Fruit fly (Drosophila melanogaster) whole organism, embryonic: ENCODE measurements around the gene CG13912.

Source experiments
- Abd-B ChIP-seq: fragments of 200-800 bp; sonication (Bioruptor generic); optimal IDR thresholded peaks from 2 replicates; lab custom pipeline; 2018; ENCODE audit warnings: missing biosample characterization, mild to moderate bottlenecking, missing genetic modification characterization, moderate library complexity
- B-H1 ChIP-seq: fragments of 200-800 bp; sonication (Bioruptor generic); IDR thresholded peaks from 3 replicates; pipeline ENCODE4 v1.3.6; 2022; ENCODE audit warnings: missing biosample characterization, missing genetic modification characterization
- Bdp1 ChIP-seq: fragments of 200-800 bp; sonication (Bioruptor generic); optimal IDR thresholded peaks from 3 replicates; lab custom pipeline; 2016; ENCODE audit warnings: missing biosample characterization, missing genetic modification characterization
- Bgb ChIP-seq: fragments of 200-800 bp; sonication (Bioruptor generic); IDR thresholded peaks from 2 replicates; pipeline ENCODE4 v1.3.6; 2022; ENCODE audit warnings: missing biosample characterization, missing genetic modification characterization; ENCODE audit not compliant: partially characterized antibody
- CG1024 ChIP-seq: fragments of 200-800 bp; sonication (Bioruptor generic); IDR thresholded peaks from 2 replicates; pipeline ENCODE4 v1.3.6; 2022; ENCODE audit warnings: missing biosample characterization, missing genetic modification characterization
- CG10321 ChIP-seq: fragments of 200-800 bp; sonication (Bioruptor generic); IDR thresholded peaks from 2 replicates; pipeline ENCODE4 v1.3.6; 2022; ENCODE audit warnings: missing biosample characterization, missing genetic modification characterization
- CG10462 ChIP-seq: fragments of 200-800 bp; sonication (Bioruptor generic); optimal IDR thresholded peaks from 2 replicates; lab custom pipeline; 2016; ENCODE audit warnings: missing biosample characterization, missing genetic modification characterization
- CG11247 ChIP-seq: fragments of 200-800 bp; sonication (Bioruptor generic); IDR thresholded peaks from 2 replicates; pipeline ENCODE4 v1.3.6; 2022; ENCODE audit warnings: missing biosample characterization, missing genetic modification characterization
- CG13775 ChIP-seq: fragments of 200-800 bp; sonication (Bioruptor generic); optimal IDR thresholded peaks from 3 replicates; lab custom pipeline; 2017; ENCODE audit warnings: missing biosample characterization, mild to moderate bottlenecking, missing genetic modification characterization
- CG14014 ChIP-seq: fragments of 200-800 bp; sonication (Bioruptor generic); IDR thresholded peaks from 2 replicates; pipeline ENCODE4 v1.3.6; 2022; ENCODE audit warnings: missing biosample characterization, missing genetic modification characterization
- CG15479 ChIP-seq: fragments of 200-800 bp; sonication (Bioruptor generic); optimal IDR thresholded peaks from 3 replicates; lab custom pipeline; 2019; ENCODE audit warnings: missing biosample characterization, mild to moderate bottlenecking, missing genetic modification characterization, moderate library complexity
- CG15601 ChIP-seq: fragments of 200-800 bp; sonication (Bioruptor generic); optimal IDR thresholded peaks from 3 replicates; lab custom pipeline; 2019; ENCODE audit warnings: missing biosample characterization, mild to moderate bottlenecking, missing genetic modification characterization, moderate library complexity
- CG1832 ChIP-seq: fragments of 200-800 bp; sonication (Bioruptor generic); optimal IDR thresholded peaks from 2 replicates; lab custom pipeline; 2017; ENCODE audit warnings: missing biosample characterization, mild to moderate bottlenecking, missing genetic modification characterization, inconsistent platforms
- CG30403 ChIP-seq: fragments of 200-800 bp; sonication (Bioruptor generic); optimal IDR thresholded peaks from 3 replicates; lab custom pipeline; 2016; ENCODE audit warnings: missing biosample characterization, missing genetic modification characterization
- CG3163 ChIP-seq: fragments of 200-800 bp; sonication (Bioruptor generic); optimal IDR thresholded peaks from 3 replicates; lab custom pipeline; 2016; ENCODE audit warnings: missing biosample characterization, missing genetic modification characterization
- CG6854 ChIP-seq: fragments of 200-800 bp; sonication (Bioruptor generic); optimal IDR thresholded peaks from 3 replicates; lab custom pipeline; 2017; ENCODE audit warnings: missing biosample characterization, mild to moderate bottlenecking, missing genetic modification characterization
- CG7357 ChIP-seq: fragments of 200-800 bp; sonication (Bioruptor generic); IDR thresholded peaks from 3 replicates; pipeline ENCODE4 v1.3.6; 2022; ENCODE audit warnings: missing biosample characterization, missing genetic modification characterization
- CG8281 ChIP-seq: fragments of 200-800 bp; sonication (Bioruptor generic); optimal IDR thresholded peaks from 2 replicates; lab custom pipeline; 2018; ENCODE audit warnings: missing biosample characterization, mild to moderate bottlenecking, missing genetic modification characterization, moderate library complexity
- CG8388 ChIP-seq: fragments of 200-800 bp; sonication (Bioruptor generic); optimal IDR thresholded peaks from 2 replicates; lab custom pipeline; 2019; ENCODE audit warnings: missing biosample characterization, mild to moderate bottlenecking, missing genetic modification characterization, moderate library complexity
- CG8924 ChIP-seq: fragments of 200-800 bp; optimal IDR thresholded peaks from 3 replicates; lab custom pipeline; 2019; ENCODE audit warnings: missing biosample characterization, mild to moderate bottlenecking, missing genetic modification characterization, moderate library complexity
- CG8944 ChIP-seq: fragments of 200-800 bp; sonication (Bioruptor generic); optimal IDR thresholded peaks from 3 replicates; lab custom pipeline; 2016; ENCODE audit warnings: missing biosample characterization, missing genetic modification characterization
- CG9437 ChIP-seq: fragments of 200-800 bp; sonication (Bioruptor generic); optimal IDR thresholded peaks from 2 replicates; lab custom pipeline; 2018; ENCODE audit warnings: missing biosample characterization, mild to moderate bottlenecking, missing genetic modification characterization
- CG9876 ChIP-seq: fragments of 200-800 bp; sonication (Bioruptor generic); optimal IDR thresholded peaks from 2 replicates; lab custom pipeline; 2016; ENCODE audit warnings: missing biosample characterization, missing genetic modification characterization
- CkIIα-i1 ChIP-seq: fragments of 200-800 bp; sonication (Bioruptor generic); IDR thresholded peaks from 2 replicates; pipeline ENCODE4 v1.3.6; 2022; ENCODE audit warnings: missing biosample characterization, missing genetic modification characterization
- D ChIP-seq, 2 experiments: fragments of 200-800 bp in 1 of 2; fragments of >200 bp in 1 of 2; sonication (Bioruptor generic) in 1 of 2; optimal IDR thresholded peaks; 2 replicates in 1 of 2; 3 replicates in 1 of 2; lab custom pipeline; 2017; ENCODE audit warnings: mild to moderate bottlenecking in 1 of 2, missing biosample characterization in 1 of 2, missing genetic modification characterization in 1 of 2, missing genetic modification reagents in 1 of 2
- Dll ChIP-seq: fragments of 200-800 bp; sonication (Bioruptor generic); IDR thresholded peaks from 4 replicates; pipeline ENCODE4 v1.3.6; 2022; ENCODE audit warnings: missing biosample characterization, missing genetic modification characterization; ENCODE audit not compliant: partially characterized antibody
- Drgx ChIP-seq: fragments of 200-800 bp; sonication (Bioruptor generic); IDR thresholded peaks from 2 replicates; pipeline ENCODE4 v1.3.6; 2022; ENCODE audit warnings: missing biosample characterization, missing genetic modification characterization
- Ets65A ChIP-seq: fragments of 200-800 bp; sonication (Bioruptor generic); peaks from one replicate; lab custom pipeline; 2016; ENCODE audit warnings: missing biosample characterization, missing genetic modification characterization
- H15 ChIP-seq: fragments of 200-800 bp; sonication (Bioruptor generic); IDR thresholded peaks from 3 replicates; pipeline ENCODE4 v1.3.6; 2022; ENCODE audit warnings: missing biosample characterization, missing genetic modification characterization
- Hr51 ChIP-seq, 2 experiments: fragments of 200-800 bp; sonication (Bioruptor generic); optimal IDR thresholded peaks; 2 replicates in 1 of 2; 3 replicates in 1 of 2; lab custom pipeline; 2016 to 2018; ENCODE audit warnings: missing biosample characterization in 2 of 2, missing genetic modification characterization in 2 of 2, mild to moderate bottlenecking in 1 of 2, moderate library complexity in 1 of 2
- Lim3 ChIP-seq: fragments of 200-800 bp; sonication (Bioruptor generic); IDR thresholded peaks from 2 replicates; pipeline ENCODE4 v1.3.6; 2022; ENCODE audit warnings: missing biosample characterization, missing genetic modification characterization
- Mad ChIP-seq: fragments of 200-800 bp; sonication (Bioruptor generic); optimal IDR thresholded peaks from 2 replicates; lab custom pipeline; 2016; ENCODE audit warnings: missing biosample characterization, missing genetic modification characterization
- Opbp ChIP-seq: fragments of 200-800 bp; sonication (Bioruptor generic); IDR thresholded peaks from 3 replicates; pipeline ENCODE4 v1.3.6; 2022; ENCODE audit warnings: missing biosample characterization, missing genetic modification characterization; ENCODE audit not compliant: partially characterized antibody
- Ptx1 ChIP-seq: fragments of 200-800 bp; sonication (Bioruptor generic); IDR thresholded peaks from 2 replicates; pipeline ENCODE4 v1.3.6; 2022; ENCODE audit warnings: missing biosample characterization, missing genetic modification characterization
- Xbp1 ChIP-seq: fragments of 200-800 bp; sonication (Bioruptor generic); optimal IDR thresholded peaks from 3 replicates; lab custom pipeline; 2016; ENCODE audit warnings: missing biosample characterization, mild to moderate bottlenecking, missing genetic modification characterization
- al ChIP-seq: fragments of 200-800 bp; sonication (Bioruptor generic); IDR thresholded peaks from 2 replicates; pipeline ENCODE4 v1.3.6; 2022; ENCODE audit warnings: missing biosample characterization, missing genetic modification characterization
- ato ChIP-seq: fragments of 200-800 bp; sonication (Bioruptor generic); IDR thresholded peaks from 2 replicates; pipeline ENCODE4 v1.3.6; 2022; ENCODE audit warnings: missing biosample characterization, missing genetic modification characterization; ENCODE audit not compliant: partially characterized antibody
- bsh ChIP-seq, 2 experiments: fragments of 200-800 bp; sonication (Bioruptor generic); optimal IDR thresholded peaks; 2 replicates each; lab custom pipeline; 2017 to 2018; ENCODE audit warnings: mild to moderate bottlenecking in 2 of 2, missing biosample characterization in 2 of 2, missing genetic modification characterization in 2 of 2, moderate library complexity in 1 of 2
- chn ChIP-seq: fragments of 200-800 bp; sonication (Bioruptor generic); optimal IDR thresholded peaks from 2 replicates; lab custom pipeline; 2016; ENCODE audit warnings: missing biosample characterization, missing genetic modification characterization
- danr ChIP-seq: fragments of 200-800 bp; sonication (Bioruptor generic); IDR thresholded peaks from 2 replicates; pipeline ENCODE4 v1.3.6; 2022; ENCODE audit warnings: missing biosample characterization, missing genetic modification characterization
- fd3F ChIP-seq: fragments of 200-800 bp; sonication (Bioruptor generic); optimal IDR thresholded peaks from 2 replicates; lab custom pipeline; 2018; ENCODE audit warnings: missing biosample characterization, mild to moderate bottlenecking, missing genetic modification characterization, moderate library complexity
- gt ChIP-seq: fragments of 200-800 bp; sonication (Bioruptor generic); IDR thresholded peaks from 2 replicates; pipeline ENCODE4 v1.3.6; 2022; ENCODE audit warnings: missing biosample characterization, missing genetic modification characterization
- kah ChIP-seq: fragments of 200-800 bp; sonication (Bioruptor generic); optimal IDR thresholded peaks from 2 replicates; lab custom pipeline; 2018; ENCODE audit warnings: missing biosample characterization, mild to moderate bottlenecking, missing genetic modification characterization
- knrl ChIP-seq: fragments of 200-800 bp; sonication (Bioruptor generic); IDR thresholded peaks from 3 replicates; pipeline ENCODE4 v1.3.6; 2022; ENCODE audit warnings: missing biosample characterization, missing genetic modification characterization; ENCODE audit not compliant: partially characterized antibody
- luna ChIP-seq: fragments of 200-800 bp; sonication (Bioruptor generic); optimal IDR thresholded peaks from 2 replicates; lab custom pipeline; 2016; ENCODE audit warnings: missing biosample characterization, missing genetic modification characterization
- pum ChIP-seq: fragments of 200-800 bp; sonication (Bioruptor generic); optimal IDR thresholded peaks from 2 replicates; lab custom pipeline; 2016; ENCODE audit warnings: missing biosample characterization, missing genetic modification characterization
- repo ChIP-seq: fragments of 200-800 bp; sonication (Bioruptor generic); optimal IDR thresholded peaks from 2 replicates; lab custom pipeline; 2016; ENCODE audit warnings: missing biosample characterization, missing genetic modification characterization
- sima ChIP-seq: fragments of 200-800 bp; sonication (Bioruptor generic); optimal IDR thresholded peaks from 2 replicates; lab custom pipeline; 2016; ENCODE audit warnings: missing biosample characterization, missing genetic modification characterization
- sqz ChIP-seq: fragments of 200-800 bp; sonication (Bioruptor generic); optimal IDR thresholded peaks from 3 replicates; lab custom pipeline; 2018; ENCODE audit warnings: missing biosample characterization, mild to moderate bottlenecking, missing genetic modification characterization
- ssp ChIP-seq: fragments of 200-800 bp; sonication (Bioruptor generic); IDR thresholded peaks from 2 replicates; pipeline ENCODE4 v1.3.6; 2022; ENCODE audit warnings: missing biosample characterization, missing genetic modification characterization
- stc ChIP-seq: fragments of 200-800 bp; sonication (Bioruptor generic); IDR thresholded peaks from 2 replicates; pipeline ENCODE4 v1.3.6; 2022; ENCODE audit warnings: missing biosample characterization, missing genetic modification characterization

CG13912 gene

DNA sequence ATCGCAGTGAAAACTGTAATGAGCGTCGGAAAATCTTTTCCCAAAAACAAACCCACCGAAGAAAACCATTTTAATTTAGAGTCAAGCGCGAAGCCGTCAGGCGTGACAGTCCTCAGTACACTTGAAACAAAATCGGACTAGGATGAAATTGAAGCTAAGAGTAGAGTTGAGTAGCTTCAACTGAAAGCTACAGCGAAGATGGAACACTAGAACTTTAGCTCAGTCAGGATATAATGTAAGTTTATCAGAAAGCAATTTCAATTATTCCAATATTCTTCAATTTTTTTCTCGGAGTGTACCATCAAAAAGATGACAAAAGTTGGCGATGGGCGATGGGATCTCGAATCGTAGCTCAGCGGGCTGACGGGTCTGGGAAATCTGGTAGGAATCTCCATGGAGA lies 27.1 kb downstream of the CG13912 start (continued):
- TF ChIP-seq Ptx1 (GFP tag; lab: Robert Waterston, UW) (peak; percentile 54), CG1024 (peak; percentile 58; the same call in 1 of the 2 replicates), CG10321 (GFP tag; lab: Robert Waterston, UW) (no peak), pum (GFP tag; lab: Kevin White, UChicago) (peak; percentile 38), CG7357 (GFP tag; lab: Robert Waterston, UW) (no peak), Ets65A (GFP tag; lab: Kevin White, UChicago) (peak; percentile 75), al (no peak), Mad (GFP tag; lab: Kevin White, UChicago) (no peak), danr (no peak), kah (no peak), gt (GFP tag; lab: Robert Waterston, UW) (no peak), CG30403 (GFP tag; lab: Kevin White, UChicago) (peak; percentile 45), ssp (GFP tag; lab: Robert Waterston, UW) (0 out of 2 replicates have a peak, but pooled peaks have one; percentile 25), CG14014 (GFP tag; lab: Robert Waterston, UW) (no peak), Drgx (GFP tag; lab: Robert Waterston, UW) (no peak), fd3F (GFP tag; lab: Kevin White, UChicago) (no peak), CG13775 (GFP tag; lab: Kevin White, UChicago) (no peak), luna (GFP tag; lab: Kevin White, UChicago) (no peak), CG9876 (no peak), CG10462 (GFP tag; lab: Kevin White, UChicago) (no peak), CG9437 (GFP tag; lab: Kevin White, UChicago) (no peak), CG15479 (GFP tag; lab: Kevin White, UChicago) (no peak), CG8944 (GFP tag; lab: Kevin White, UChicago) (no peak), Dll (GFP tag; lab: Robert Waterston, UW) (no peak), sqz (no peak), D (optimal IDR thresholded peaks at IDR 0.05; lab: Kevin White, UChicago) (no peak), D (GFP tag; optimal IDR thresholded peaks at IDR 0.05; lab: Kevin White, UChicago) (peak; percentile 48), Xbp1 (GFP tag; lab: Kevin White, UChicago) (peak; percentile 36), CkIIα-i1 (GFP tag; lab: Robert Waterston, UW) (no peak), CG1832 (GFP tag; lab: Kevin White, UChicago) (no peak), CG6854 (GFP tag; lab: Kevin White, UChicago) (no peak), sima (GFP tag; lab: Kevin White, UChicago) (no peak), CG8388 (peak; percentile 56), CG8924 (tag; lab: Kevin White, UChicago) (peak; percentile 34), repo (peak; percentile 1), bsh (GFP tag; optimal IDR thresholded peaks at IDR 0.05; lab: Kevin White, UChicago) (peak in 1 of 2 experiments; percentile 69), Bgb (no peak), CG15601 (tag; lab: Kevin White, UChicago) (peak; percentile 29), H15 (GFP tag; lab: Robert Waterston, UW) (0 out of 3 replicates have a peak, but pooled peaks have one; percentile 37), chn (GFP tag; lab: Kevin White, UChicago) (peak; percentile 15), CG3163 (no peak), CG11247 (peak; percentile 37; the same call in 1 of the 2 replicates), B-H1 (no peak), Opbp (GFP tag; lab: Robert Waterston, UW) (no peak), Abd-B (GFP tag; lab: Kevin White, UChicago) (peak; percentile 14), CG8281 (tag; lab: Kevin White, UChicago) (no peak), stc (GFP tag; lab: Robert Waterston, UW) (0 out of 2 replicates have a peak, but pooled peaks have one; percentile 17), Lim3 (GFP tag; lab: Robert Waterston, UW) (no peak), Hr51 (GFP tag; optimal IDR thresholded peaks at IDR 0.05; lab: Kevin White, UChicago) (peak in 1 of 2 experiments; percentile 46), Bdp1 (no peak), knrl (GFP tag; lab: Robert Waterston, UW) (no peak), ato (GFP tag; lab: Robert Waterston, UW) (no peak)
